Worm (Caenorhabditis elegans) whole organism, late embryonic: ENCODE measurements around the gene scl-25.

Source experiments
- F13H6.1 ChIP-seq: sonication (generic microtip); optimal IDR thresholded peaks from 2 replicates; lab custom pipeline; 2016; ENCODE audit warnings: missing genetic modification characterization, missing compliant biosample characterization
- K02D7.2 ChIP-seq: sonication (generic microtip); optimal IDR thresholded peaks from 2 replicates; lab custom pipeline; 2017; ENCODE audit warnings: mild to moderate bottlenecking, missing genetic modification characterization, missing compliant biosample characterization
- Y22D7AL.16 ChIP-seq: sonication (generic microtip); optimal IDR thresholded peaks from 2 replicates; lab custom pipeline; 2016; ENCODE audit warnings: missing genetic modification characterization, missing compliant biosample characterization
- ahr-1 ChIP-seq: sonication (generic microtip); optimal IDR thresholded peaks from 2 replicates; lab custom pipeline; 2016; ENCODE audit warnings: missing genetic modification characterization, missing compliant biosample characterization
- ceh-18 ChIP-seq: sonication (generic microtip); optimal IDR thresholded peaks from 2 replicates; lab custom pipeline; 2016; ENCODE audit warnings: missing genetic modification characterization, missing compliant biosample characterization
- ceh-2 ChIP-seq: sonication (generic microtip); optimal IDR thresholded peaks from 2 replicates; lab custom pipeline; 2016; ENCODE audit warnings: missing genotype, missing genetic modification characterization, missing compliant biosample characterization
- ceh-31 ChIP-seq: sonication (generic microtip); optimal IDR thresholded peaks from 2 replicates; lab custom pipeline; 2016; ENCODE audit warnings: missing genetic modification characterization, missing compliant biosample characterization
- ceh-34 ChIP-seq: sonication (generic microtip); optimal IDR thresholded peaks from 2 replicates; lab custom pipeline; 2016; ENCODE audit warnings: mild to moderate bottlenecking, missing genetic modification characterization, missing compliant biosample characterization
- ceh-45 ChIP-seq: fragments of 200-800 bp; sonication (Bioruptor generic); IDR thresholded peaks from 2 replicates; pipeline ENCODE4 v1.3.6; 2022; ENCODE audit warnings: missing genetic modification reagents, missing genetic modification characterization, missing compliant biosample characterization
- ceh-6 ChIP-seq: fragments of 200-800 bp; sonication (Bioruptor generic); optimal IDR thresholded peaks from 2 replicates; lab custom pipeline; 2018; ENCODE audit warnings: mild to moderate bottlenecking, missing genetic modification characterization, missing compliant biosample characterization
- ceh-9 ChIP-seq: sonication (generic microtip); optimal IDR thresholded peaks from 2 replicates; lab custom pipeline; 2016; ENCODE audit warnings: mild to moderate bottlenecking, missing genetic modification characterization, inconsistent platforms, missing compliant biosample characterization
- che-1 ChIP-seq: sonication (generic microtip); optimal IDR thresholded peaks from 2 replicates; lab custom pipeline; 2016; ENCODE audit warnings: mild to moderate bottlenecking, missing genetic modification characterization, missing compliant biosample characterization
- elt-2 ChIP-seq: sonication (generic microtip); optimal IDR thresholded peaks from 2 replicates; lab custom pipeline; 2016; ENCODE audit warnings: missing genetic modification reagents, missing genetic modification characterization, missing compliant biosample characterization
- fax-1 ChIP-seq: sonication (generic microtip); optimal IDR thresholded peaks from 2 replicates; lab custom pipeline; 2016; ENCODE audit warnings: missing genotype, missing genetic modification characterization, missing compliant biosample characterization
- fkh-10 ChIP-seq: fragments of 150-350 bp; optimal IDR thresholded peaks from 2 replicates; lab custom pipeline; 2014; ENCODE audit warnings: missing biosample characterization, missing genetic modification reagents, missing genetic modification characterization
- fkh-6 ChIP-seq: sonication (generic microtip); optimal IDR thresholded peaks from 2 replicates; lab custom pipeline; 2016; ENCODE audit warnings: missing genetic modification characterization, missing compliant biosample characterization
- hlh-30 ChIP-seq: sonication (generic microtip); optimal IDR thresholded peaks from 2 replicates; lab custom pipeline; 2017; ENCODE audit warnings: antibody characterized with exemption, missing genetic modification characterization, missing compliant biosample characterization; ENCODE audit not compliant: insufficient read depth
- lin-11 ChIP-seq: fragments of 200-800 bp; sonication (Bioruptor generic); optimal IDR thresholded peaks from 2 replicates; lab custom pipeline; 2018; ENCODE audit warnings: mild to moderate bottlenecking, missing genetic modification characterization, missing compliant biosample characterization
- madf-2 ChIP-seq: sonication (generic microtip); optimal IDR thresholded peaks from 2 replicates; lab custom pipeline; 2017; ENCODE audit warnings: missing genetic modification characterization, missing compliant biosample characterization
- mec-3 ChIP-seq: sonication (generic microtip); optimal IDR thresholded peaks from 2 replicates; lab custom pipeline; 2016; ENCODE audit warnings: borderline replicate concordance, missing genetic modification characterization, missing compliant biosample characterization
- nfya-1 ChIP-seq: sonication (generic microtip); optimal IDR thresholded peaks from 2 replicates; lab custom pipeline; 2017; ENCODE audit warnings: missing genetic modification characterization, mild to moderate bottlenecking, missing compliant biosample characterization, antibody characterized with exemption, moderate library complexity
- nhr-11 ChIP-seq: fragments of 150-350 bp; optimal IDR thresholded peaks from 2 replicates; lab custom pipeline; 2014; ENCODE audit warnings: missing biosample characterization, missing genetic modification characterization
- nhr-232 ChIP-seq: sonication (generic microtip); optimal IDR thresholded peaks from 2 replicates; lab custom pipeline; 2016; ENCODE audit warnings: missing genetic modification characterization, missing compliant biosample characterization
- odd-2 ChIP-seq: sonication (generic microtip); optimal IDR thresholded peaks from 2 replicates; lab custom pipeline; 2017; ENCODE audit warnings: antibody characterized with exemption, mild to moderate bottlenecking, missing genetic modification characterization, missing compliant biosample characterization
- pag-3 ChIP-seq: sonication (generic microtip); optimal IDR thresholded peaks from 2 replicates; lab custom pipeline; 2016; ENCODE audit warnings: missing compliant biosample characterization, missing genetic modification characterization, borderline replicate concordance
- pha-2 ChIP-seq: sonication (generic microtip); optimal IDR thresholded peaks from 2 replicates; lab custom pipeline; 2017; ENCODE audit warnings: mild to moderate bottlenecking, missing genetic modification characterization, missing compliant biosample characterization
- pha-4 ChIP-seq: fragments of 150-350 bp; optimal IDR thresholded peaks from 2 replicates; lab custom pipeline; 2018; ENCODE audit warnings: missing biosample characterization, missing genetic modification reagents, missing genetic modification characterization
- pqm-1 ChIP-seq: sonication (generic microtip); optimal IDR thresholded peaks from 2 replicates; lab custom pipeline; 2016; ENCODE audit warnings: missing genetic modification characterization, missing compliant biosample characterization
- pros-1 ChIP-seq: fragments of 150-350 bp; optimal IDR thresholded peaks from 2 replicates; lab custom pipeline; 2014; ENCODE audit warnings: missing biosample characterization, missing genetic modification reagents, missing genetic modification characterization
- rnt-1 ChIP-seq: sonication (generic microtip); optimal IDR thresholded peaks from 2 replicates; lab custom pipeline; 2016; ENCODE audit warnings: missing genetic modification characterization, missing compliant biosample characterization
- sdc-2 ChIP-seq: sonication (generic microtip); optimal IDR thresholded peaks from 2 replicates; lab custom pipeline; 2016; ENCODE audit warnings: missing genotype, missing genetic modification characterization, missing compliant biosample characterization
- sox-2 ChIP-seq: fragments of 200-800 bp; sonication (Bioruptor generic); IDR thresholded peaks from 2 replicates; pipeline ENCODE4 v1.3.6; 2022; ENCODE audit warnings: missing genetic modification reagents, missing genetic modification characterization, missing compliant biosample characterization
- syd-9 ChIP-seq: sonication (generic microtip); optimal IDR thresholded peaks from 2 replicates; lab custom pipeline; 2016; ENCODE audit warnings: mild to moderate bottlenecking, missing genetic modification characterization, moderate library complexity, missing compliant biosample characterization
- tbx-2 ChIP-seq: sonication (generic microtip); optimal IDR thresholded peaks from 2 replicates; lab custom pipeline; 2016; ENCODE audit warnings: missing genetic modification characterization, missing compliant biosample characterization
- tbx-7 ChIP-seq: sonication (generic microtip); optimal IDR thresholded peaks from 2 replicates; lab custom pipeline; 2016; ENCODE audit warnings: missing genotype, missing genetic modification characterization, missing compliant biosample characterization
- unc-42 ChIP-seq: sonication (generic microtip); optimal IDR thresholded peaks from 2 replicates; lab custom pipeline; 2016; ENCODE audit warnings: missing genotype, missing genetic modification characterization, missing compliant biosample characterization
- zip-5 ChIP-seq: sonication (generic microtip); optimal IDR thresholded peaks from 2 replicates; lab custom pipeline; 2016; ENCODE audit warnings: missing genetic modification characterization, missing compliant biosample characterization

scl-25 gene

DNA sequence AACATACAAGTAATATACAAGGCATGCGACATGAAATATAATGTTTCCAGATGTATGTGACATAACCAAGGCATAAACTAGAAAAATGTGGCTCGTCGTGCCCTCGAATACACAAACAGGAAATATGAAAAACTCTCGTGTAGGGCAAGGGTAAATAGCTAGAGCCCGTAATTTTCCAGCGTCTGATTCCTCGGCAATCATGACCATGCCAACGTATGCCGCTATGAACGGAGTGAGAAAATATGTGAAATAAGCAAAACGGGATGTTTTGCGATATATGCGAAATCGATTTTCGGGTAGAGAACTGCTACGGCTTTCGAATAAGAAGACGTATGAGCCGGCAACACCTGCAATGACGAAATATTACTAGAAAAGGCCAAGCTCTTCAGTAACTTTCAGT, at the start of gene scl-25:
Gene scl-25 (plus strand): TSS at position 301 of the 400 bp plus-strand sequence.
- TF ChIP-seq ceh-2 (tag; lab: Kevin White, UChicago) (no peak), ceh-31 (tag; lab: Kevin White, UChicago) (no peak), che-1 (tag; lab: Kevin White, UChicago) (no peak), ceh-6 (GFP tag; lab: Kevin White, UChicago) (no peak), pha-4 (no peak), madf-2 (tag; lab: Kevin White, UChicago) (no peak), ceh-18 (tag; lab: Kevin White, UChicago) (no peak), hlh-30 (tag; lab: Kevin White, UChicago) (no peak), nhr-232 (tag; lab: Kevin White, UChicago) (no peak), mec-3 (tag; lab: Kevin White, UChicago) (no peak), Y22D7AL.16 (tag; lab: Kevin White, UChicago) (no peak), tbx-2 (tag; lab: Kevin White, UChicago) (no peak), sox-2 (no peak), nhr-11 (tag; lab: Kevin White, UChicago) (no peak), fkh-10 (GFP tag; lab: Kevin White, UChicago) (no peak), F13H6.1 (tag; lab: Kevin White, UChicago) (no peak)

DNA sequence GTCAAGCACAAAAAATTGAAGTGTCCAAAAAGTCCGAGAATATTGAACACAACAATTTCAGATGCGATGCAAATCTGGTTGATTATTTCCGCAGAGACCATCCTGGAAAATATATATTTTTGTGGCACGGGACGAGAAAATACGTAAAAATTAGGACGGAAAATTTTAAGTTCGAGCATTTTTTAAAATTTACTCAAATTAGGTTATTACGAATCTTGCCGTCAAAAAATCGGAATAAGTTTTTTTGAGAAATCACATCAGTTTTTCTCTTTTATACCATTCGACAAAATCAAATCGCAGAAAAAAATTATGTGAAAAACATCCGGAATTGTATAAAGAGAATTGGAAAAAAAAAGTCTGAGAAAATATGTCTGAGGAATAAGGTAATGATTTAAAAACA, 47.5 kb upstream of the scl-25 start, which contains the start of gene srsx-1:
Gene srsx-1 (minus strand): TSS at position 101 of the 400 bp plus-strand sequence.
- TF ChIP-seq tbx-7 (tag; lab: Kevin White, UChicago) (no peak), nhr-11 (tag; lab: Kevin White, UChicago) (no peak), syd-9 (tag; lab: Kevin White, UChicago) (no peak), pha-2 (no peak), ceh-45 (GFP tag; lab: Robert Waterston, UW) (no peak), fkh-10 (GFP tag; lab: Kevin White, UChicago) (no peak), pqm-1 (tag; lab: Kevin White, UChicago) (no peak), odd-2 (tag; lab: Kevin White, UChicago) (no peak), fax-1 (tag; lab: Kevin White, UChicago) (no peak)

DNA sequence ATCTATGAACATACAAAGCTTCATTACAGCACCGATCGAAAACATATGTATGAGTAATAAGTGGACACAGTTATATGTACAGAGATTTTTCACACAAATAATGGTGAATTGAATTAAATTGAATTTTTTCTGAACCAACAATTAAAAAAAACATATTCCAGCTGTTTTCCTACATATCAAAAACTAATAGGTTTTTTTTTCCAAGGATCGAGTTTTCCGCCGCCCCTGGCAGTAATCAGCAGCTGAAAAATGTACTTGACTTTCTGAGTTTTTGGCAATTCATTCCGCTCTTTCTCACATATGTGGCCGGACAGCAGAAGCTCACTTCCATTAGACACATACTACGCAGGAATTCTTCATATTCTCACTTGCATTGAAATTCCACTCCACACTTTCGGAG, 47.0 kb upstream of the scl-25 start, which contains the start of gene srh-174:
Gene srh-174 (plus strand): TSS at position 301 of the 400 bp plus-strand sequence.
- no peak for TF ChIP-seq elt-2 (tag; lab: Kevin White, UChicago)
- no peak for TF ChIP-seq ceh-9 (tag; lab: Kevin White, UChicago)
- TF ChIP-seq nfya-1 (tag; lab: Kevin White, UChicago), result no peak
- TF ChIP-seq pros-1 (tag; lab: Kevin White, UChicago), result no peak
- TF ChIP-seq pag-3, result no peak
- TF ChIP-seq madf-2 (tag; lab: Kevin White, UChicago), result no peak
- no peak for TF ChIP-seq zip-5 (tag; lab: Kevin White, UChicago)
- TF ChIP-seq ceh-34 (tag; lab: Kevin White, UChicago), result no peak
- TF ChIP-seq fkh-6 (tag; lab: Kevin White, UChicago), result no peak
- no peak for TF ChIP-seq ceh-31 (tag; lab: Kevin White, UChicago)
- TF ChIP-seq lin-11 (tag; lab: Kevin White, UChicago), result no peak
- no peak for TF ChIP-seq F13H6.1 (tag; lab: Kevin White, UChicago)
- TF ChIP-seq rnt-1 (tag; lab: Kevin White, UChicago), result no peak
- TF ChIP-seq sdc-2 (tag; lab: Kevin White, UChicago), result no peak
- no peak for TF ChIP-seq ceh-18 (tag; lab: Kevin White, UChicago)
- no peak for TF ChIP-seq K02D7.2 (tag; lab: Kevin White, UChicago)
- no peak for TF ChIP-seq ahr-1 (tag; lab: Kevin White, UChicago)
- no peak for TF ChIP-seq unc-42 (tag; lab: Kevin White, UChicago)
